Worm (Caenorhabditis elegans): Measurements from ENCODE around the gene Y66A7A.7.

- TF ChIP-seq lin-35 (GFP tag; optimal IDR thresholded peaks at IDR 0.05) (no peak), pqm-1 (tag; optimal IDR thresholded peaks at IDR 0.05) (no peak), tbx-2 (tag; optimal IDR thresholded peaks at IDR 0.05) (no peak), fos-1 (tag; optimal IDR thresholded peaks at IDR 0.05) (no peak)
These were observed 46.7 kb downstream of the Y66A7A.7 start for ce11 chrIII:11582569-11582968.

Data from whole organism, L1 larva.